Fruit fly (Drosophila melanogaster) whole organism, wandering third instar larva: ENCODE measurements around the gene scramb1.

Source experiments
- Abd-B ChIP-seq: fragments of >200 bp; optimal IDR thresholded peaks from 2 replicates; lab custom pipeline; 2017; ENCODE audit warnings: missing biosample characterization, missing genetic modification characterization
- Hr78 ChIP-seq: fragments of >200 bp; optimal IDR thresholded peaks from 2 replicates; lab custom pipeline; 2017; ENCODE audit warnings: missing biosample characterization, missing genetic modification characterization
- foxo ChIP-seq, 2 experiments: fragments of 200-800 bp; sonication (Bioruptor generic); optimal IDR thresholded peaks; 2 replicates in 1 of 2; 3 replicates in 1 of 2; lab custom pipeline; 2016 to 2017; ENCODE audit warnings: missing biosample characterization in 2 of 2, missing genetic modification characterization in 2 of 2
- usp ChIP-seq: fragments of >200 bp; optimal IDR thresholded peaks from 2 replicates; lab custom pipeline; 2017; ENCODE audit warnings: missing biosample characterization, missing genetic modification characterization
- woc ChIP-seq: sonication (Bioruptor generic); optimal IDR thresholded peaks from 2 replicates; lab custom pipeline; 2016; ENCODE audit warnings: missing biosample characterization, mild to moderate bottlenecking, missing genetic modification characterization

DNA sequence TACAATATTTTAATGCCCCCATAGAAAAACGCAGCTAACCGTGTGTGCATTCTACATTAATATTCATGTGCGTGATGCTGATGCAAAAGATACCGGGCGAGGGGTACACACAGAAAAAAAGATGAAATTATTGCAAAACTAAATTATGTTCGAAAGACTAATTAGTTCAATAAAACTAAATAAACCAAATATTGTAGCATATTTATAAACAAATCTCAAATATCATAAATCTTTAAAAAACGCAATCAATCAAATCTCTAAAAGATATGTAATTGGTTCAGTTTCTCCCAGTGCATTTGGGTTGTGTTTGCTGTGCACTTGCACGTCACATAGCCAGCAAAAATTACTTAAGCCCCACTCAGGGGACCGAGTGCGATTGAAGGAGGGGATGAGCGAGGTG, 26.5 kb downstream of the scramb1 start:
- TF ChIP-seq Abd-B (GFP tag; lab: Kevin White, UChicago) (no peak), foxo (GFP tag; optimal IDR thresholded peaks at IDR 0.05; lab: Kevin White, UChicago) (no peak), woc (GFP tag; lab: Kevin White, UChicago) (no peak), Hr78 (GFP tag; lab: Kevin White, UChicago) (no peak), usp (GFP tag; lab: Kevin White, UChicago) (no peak)
